Fruit fly (Drosophila melanogaster) whole organism, wandering third instar larva: ENCODE data around the gene RPA2.
A peak's percentile ranks its signal among the peaks of the same experiment; 100 is the strongest.

Experiments
- Abd-B ChIP-seq: fragments of >200 bp; optimal IDR thresholded peaks from 2 replicates; lab custom pipeline; 2017; ENCODE audit warnings: missing biosample characterization, missing genetic modification characterization
- CG32264 ChIP-seq: fragments of 200-800 bp; sonication (Bioruptor generic); optimal IDR thresholded peaks from 2 replicates; lab custom pipeline; 2016; ENCODE audit warnings: missing biosample characterization, missing genetic modification characterization
- CrebA ChIP-seq: fragments of 200-800 bp; sonication (Bioruptor generic); optimal IDR thresholded peaks from 2 replicates; lab custom pipeline; 2016; ENCODE audit warnings: missing biosample characterization, mild to moderate bottlenecking, missing genetic modification characterization, borderline replicate concordance
- Dfd ChIP-seq: fragments of >200 bp; optimal IDR thresholded peaks from 2 replicates; lab custom pipeline; 2017; ENCODE audit warnings: missing biosample characterization, missing genetic modification characterization
- Dif ChIP-seq: fragments of 200-275, 200-300 bp; sonication (Bioruptor generic); optimal IDR thresholded peaks from 2 replicates; lab custom pipeline; 2018; ENCODE audit warnings: missing biosample characterization, missing genetic modification characterization; ENCODE audit not compliant: partially characterized antibody
- GATAd ChIP-seq: sonication (Bioruptor generic); optimal IDR thresholded peaks from 2 replicates; lab custom pipeline; 2016; ENCODE audit warnings: missing biosample characterization, missing genetic modification characterization
- Hnf4 ChIP-seq: fragments of 200-800 bp; sonication (Bioruptor generic); optimal IDR thresholded peaks from 2 replicates; lab custom pipeline; 2016; ENCODE audit warnings: missing biosample characterization, mild to moderate bottlenecking, missing genetic modification characterization
- Hr83 ChIP-seq: fragments of 200-300 bp; sonication (Bioruptor generic); optimal IDR thresholded peaks from 2 replicates; lab custom pipeline; 2016; ENCODE audit warnings: missing biosample characterization, mild to moderate bottlenecking, missing genetic modification characterization, moderate library complexity; ENCODE audit not compliant: poor library complexity, severe bottlenecking
- Jra ChIP-seq: sonication (Bioruptor generic); optimal IDR thresholded peaks from 2 replicates; lab custom pipeline; 2016; ENCODE audit warnings: missing biosample characterization, missing genetic modification characterization
- Myc ChIP-seq: fragments of >200 bp; optimal IDR thresholded peaks from 2 replicates; lab custom pipeline; 2017
- N ChIP-seq: fragments of >200 bp; optimal IDR thresholded peaks from 2 replicates; lab custom pipeline; 2018; ENCODE audit warnings: missing biosample characterization, missing external identifiers, missing genetic modification characterization
- Rel ChIP-seq, 2 experiments: fragments of 200-800 bp; sonication (Bioruptor generic) in 1 of 2; optimal IDR thresholded peaks; 2 replicates in 1 of 2; 3 replicates in 1 of 2; lab custom pipeline; 2016 to 2019; ENCODE audit warnings: mild to moderate bottlenecking in 2 of 2, missing biosample characterization in 2 of 2, missing genetic modification characterization in 2 of 2, moderate library complexity in 1 of 2
- Sp1 ChIP-seq: fragments of 200-800 bp; sonication (Bioruptor generic); optimal IDR thresholded peaks from 3 replicates; lab custom pipeline; 2019; ENCODE audit warnings: missing biosample characterization, mild to moderate bottlenecking, missing genetic modification characterization, moderate library complexity
- Vsx2 ChIP-seq: fragments of 200-300, 225-300 bp; sonication (Bioruptor generic); optimal IDR thresholded peaks from 2 replicates; lab custom pipeline; 2018; ENCODE audit warnings: missing biosample characterization, missing genetic modification characterization; ENCODE audit not compliant: partially characterized antibody
- br ChIP-seq: fragments of 200-800 bp; sonication (Bioruptor generic); optimal IDR thresholded peaks from 2 replicates; lab custom pipeline; 2016; ENCODE audit warnings: missing biosample characterization, missing genetic modification characterization
- brk ChIP-seq: fragments of 200-800 bp; sonication (Bioruptor generic); optimal IDR thresholded peaks from 2 replicates; lab custom pipeline; 2016; ENCODE audit warnings: missing biosample characterization, mild to moderate bottlenecking, missing genetic modification characterization
- dl ChIP-seq, 2 experiments: fragments of 175-275, 200-275 bp in 1 of 2; fragments of 200-275 bp in 1 of 2; sonication (Bioruptor generic); optimal IDR thresholded peaks; lab custom pipeline; 2018; ENCODE audit warnings: mild to moderate bottlenecking in 2 of 2, missing biosample characterization in 2 of 2, missing genetic modification characterization in 2 of 2, moderate library complexity in 2 of 2; ENCODE audit not compliant: partially characterized antibody in 2 of 2, insufficient read depth in 1 of 2
- dsf ChIP-seq: sonication (Bioruptor generic); optimal IDR thresholded peaks from 2 replicates; lab custom pipeline; 2016; ENCODE audit warnings: missing biosample characterization, missing genetic modification characterization, borderline replicate concordance
- ey ChIP-seq: fragments of 200-800 bp; sonication (Bioruptor generic); optimal IDR thresholded peaks from 2 replicates; lab custom pipeline; 2016; ENCODE audit warnings: missing biosample characterization, missing genetic modification characterization
- foxo ChIP-seq, 2 experiments: fragments of 200-800 bp; sonication (Bioruptor generic); optimal IDR thresholded peaks; 2 replicates in 1 of 2; 3 replicates in 1 of 2; lab custom pipeline; 2016 to 2017; ENCODE audit warnings: missing biosample characterization in 2 of 2, missing genetic modification characterization in 2 of 2
- fru ChIP-seq: fragments of 200-800 bp; sonication (Bioruptor generic); optimal IDR thresholded peaks from 3 replicates; lab custom pipeline; 2016; ENCODE audit warnings: missing biosample characterization, mild to moderate bottlenecking, missing genetic modification characterization
- h ChIP-seq: fragments of 200-800 bp; sonication (Bioruptor generic); optimal IDR thresholded peaks from 3 replicates; lab custom pipeline; 2016; ENCODE audit warnings: missing biosample characterization, mild to moderate bottlenecking, missing genetic modification characterization
- jim ChIP-seq: fragments of 175-275, 200-325 bp; sonication (Bioruptor generic); optimal IDR thresholded peaks from 2 replicates; lab custom pipeline; 2016; ENCODE audit warnings: missing biosample characterization, mild to moderate bottlenecking, missing genetic modification characterization
- pan ChIP-seq: fragments of >200 bp; optimal IDR thresholded peaks from 2 replicates; lab custom pipeline; 2017
- psq ChIP-seq: fragments of 200-800 bp; sonication (Bioruptor generic); optimal IDR thresholded peaks from 3 replicates; lab custom pipeline; 2017; ENCODE audit warnings: missing biosample characterization, mild to moderate bottlenecking, missing genetic modification characterization, moderate library complexity
- rgr ChIP-seq: fragments of 200-800 bp; sonication (Bioruptor generic); optimal IDR thresholded peaks from 3 replicates; lab custom pipeline; 2016; ENCODE audit warnings: missing biosample characterization, mild to moderate bottlenecking, missing genetic modification characterization
- sage ChIP-seq: fragments of 200-800 bp; sonication (Bioruptor generic); optimal IDR thresholded peaks from 2 replicates; lab custom pipeline; 2016; ENCODE audit warnings: missing biosample characterization, mild to moderate bottlenecking, missing genetic modification characterization
- sv ChIP-seq: fragments of 200-800 bp; sonication (Bioruptor generic); optimal IDR thresholded peaks from 3 replicates; lab custom pipeline; 2016; ENCODE audit warnings: missing biosample characterization, missing genetic modification characterization

Gene RPA2

dm6 chr2L:20969674-20970297 is 43.8 kb upstream of the RPA2 start:
- TF ChIP-seq Dfd (GFP tag; lab: Kevin White, UChicago) (no peak), sage (GFP tag; lab: Kevin White, UChicago) (no peak), rgr (GFP tag; lab: Kevin White, UChicago) (no peak), ey (no peak), h (GFP tag; lab: Kevin White, UChicago) (no peak)

DNA sequence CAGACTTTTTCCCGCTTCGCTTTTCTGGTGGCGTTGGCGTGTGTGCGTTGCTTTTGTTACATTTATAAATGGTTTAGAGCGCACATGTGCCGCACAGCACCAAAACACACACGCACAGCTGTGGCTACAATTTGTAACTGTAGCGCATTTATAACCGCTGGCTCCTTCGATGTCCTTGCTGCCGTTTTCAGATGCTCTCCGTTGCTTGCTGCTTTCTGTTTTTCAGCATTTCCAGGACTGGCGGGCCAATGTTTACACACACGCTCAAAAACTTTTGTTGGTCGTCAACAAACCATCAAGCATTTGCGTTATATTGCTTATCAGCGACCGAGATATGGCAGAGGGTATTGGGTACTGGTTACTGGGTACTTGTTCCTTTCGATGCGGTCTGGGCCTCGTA is 42.8 kb upstream of the RPA2 start:
- TF ChIP-seq CG32264 (GFP tag; lab: Kevin White, UChicago) (no peak), N (no peak)
- TF ChIP-seq, all 38 proteins: peak for 0

- TF ChIP-seq ey = no peak
- TF ChIP-seq psq (GFP tag; lab: Kevin White, UChicago) = no peak
- no peak for TF ChIP-seq Dfd (GFP tag; lab: Kevin White, UChicago)
- TF ChIP-seq Hr83 (GFP tag; lab: Kevin White, UChicago) = no peak
- TF ChIP-seq jim (GFP tag; lab: Kevin White, UChicago) = no peak
- no peak for TF ChIP-seq Abd-B (GFP tag; lab: Kevin White, UChicago)
- TF ChIP-seq rgr (GFP tag; lab: Kevin White, UChicago) = no peak
- no peak for TF ChIP-seq Rel (GFP tag; optimal IDR thresholded peaks at IDR 0.05; lab: Kevin White, UChicago)
- no peak for TF ChIP-seq Rel (tag; optimal IDR thresholded peaks at IDR 0.05; lab: Kevin White, UChicago)
- no peak for TF ChIP-seq Jra
- no peak for TF ChIP-seq sv
- no peak for TF ChIP-seq fru
- no peak for TF ChIP-seq Myc
- no peak for TF ChIP-seq brk (GFP tag; lab: Kevin White, UChicago)
- TF ChIP-seq dl (GFP tag; optimal IDR thresholded peaks at IDR 0.05; lab: Kevin White, UChicago; ENCODE audit: insufficient read depth in 1 of 2, partially characterized antibody in 2 of 2) = no peak
- TF ChIP-seq sage (GFP tag; lab: Kevin White, UChicago) = no peak
- TF ChIP-seq Dif (GFP tag; lab: Kevin White, UChicago) = no peak
- TF ChIP-seq Sp1 (GFP tag; lab: Kevin White, UChicago) = no peak
- no peak for TF ChIP-seq CrebA (GFP tag; lab: Kevin White, UChicago)
- no peak for TF ChIP-seq Hnf4 (GFP tag; lab: Kevin White, UChicago)
- no peak for TF ChIP-seq N
Measured at dm6 chr2L:20965001-20965400, 39.1 kb upstream of the RPA2 start.

dm6 chr2L:20960019-20960525 is 34.1 kb upstream of the RPA2 start:
- TF ChIP-seq foxo (GFP tag; optimal IDR thresholded peaks at IDR 0.05; lab: Kevin White, UChicago) = no peak

DNA sequence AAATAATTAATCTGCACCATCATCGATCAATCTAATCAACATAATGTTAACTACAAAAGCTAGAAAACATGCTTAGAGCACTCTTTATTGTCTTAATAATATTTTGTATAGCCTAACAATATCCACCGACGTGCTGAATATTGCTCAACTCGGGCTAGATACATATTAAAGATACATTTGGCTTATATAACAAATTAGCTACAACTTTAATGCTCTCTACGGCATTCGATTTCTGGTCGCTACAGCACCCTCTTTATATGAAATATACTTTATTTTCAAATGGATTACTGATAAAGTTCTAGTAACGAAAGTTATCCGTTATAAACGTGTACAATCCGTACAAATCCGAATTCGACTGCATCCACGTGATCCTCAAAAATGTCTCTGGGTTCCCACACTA is 32.0 kb upstream of the RPA2 start:
- TF ChIP-seq sv (no peak), dl (GFP tag; optimal IDR thresholded peaks at IDR 0.05; lab: Kevin White, UChicago; ENCODE audit: insufficient read depth in 1 of 2, partially characterized antibody in 2 of 2) (no peak), br (GFP tag; lab: Kevin White, UChicago) (no peak), brk (GFP tag; lab: Kevin White, UChicago) (no peak), N (no peak), Dif (GFP tag; lab: Kevin White, UChicago) (no peak), GATAd (no peak), Vsx2 (GFP tag; lab: Kevin White, UChicago) (no peak), Rel (GFP tag; optimal IDR thresholded peaks at IDR 0.05; lab: Kevin White, UChicago) (no peak), Rel (tag; optimal IDR thresholded peaks at IDR 0.05; lab: Kevin White, UChicago) (no peak), Hr83 (GFP tag; lab: Kevin White, UChicago) (no peak), Jra (no peak), jim (GFP tag; lab: Kevin White, UChicago) (no peak)

dm6 chr2L:20957266-20957665 is 31.3 kb upstream of the RPA2 start:
- TF ChIP-seq pan (no peak), Dif (GFP tag; lab: Kevin White, UChicago) (no peak), Dfd (GFP tag; lab: Kevin White, UChicago) (peak; percentile 19), N (no peak), Rel (GFP tag; optimal IDR thresholded peaks at IDR 0.05; lab: Kevin White, UChicago) (no peak), Rel (tag; optimal IDR thresholded peaks at IDR 0.05; lab: Kevin White, UChicago) (peak; percentile 78), dsf (GFP tag; lab: Kevin White, UChicago) (no peak)
